Fruit fly (Drosophila melanogaster) whole organism, prepupa: ENCODE measurements around the gene Argp.

Source experiments
- Blimp-1 ChIP-seq: fragments of 200-800 bp; sonication (Bioruptor generic); optimal IDR thresholded peaks from 3 replicates; lab custom pipeline; 2017; ENCODE audit warnings: missing biosample characterization, missing genetic modification characterization, mild to moderate bottlenecking, moderate library complexity, missing genetic modification reagents
- CG10631 ChIP-seq: fragments of 200-800 bp; sonication (Bioruptor generic); optimal IDR thresholded peaks from 2 replicates; lab custom pipeline; 2016; ENCODE audit warnings: missing biosample characterization, missing genetic modification characterization
- CG10669 ChIP-seq: fragments of 200-800 bp; sonication (Bioruptor generic); optimal IDR thresholded peaks from 3 replicates; lab custom pipeline; 2018; ENCODE audit warnings: missing biosample characterization, mild to moderate bottlenecking, missing genetic modification characterization, moderate library complexity
- CG11762 ChIP-seq: fragments of 200-800 bp; sonication (Bioruptor generic); optimal IDR thresholded peaks from 3 replicates; lab custom pipeline; 2016; ENCODE audit warnings: missing biosample characterization, missing genetic modification characterization; ENCODE audit not compliant: insufficient read depth
- CG11902 ChIP-seq: fragments of 200-800 bp; sonication (Bioruptor generic); optimal IDR thresholded peaks from 3 replicates; lab custom pipeline; 2016; ENCODE audit warnings: missing biosample characterization, missing genetic modification characterization
- CG15336 ChIP-seq: fragments of 200-800 bp; sonication (Bioruptor generic); IDR thresholded peaks from 2 replicates; pipeline ENCODE4 v1.3.6; 2022; ENCODE audit warnings: missing biosample characterization, missing genetic modification characterization
- CG1621 ChIP-seq: fragments of 200-800 bp; sonication (Bioruptor generic); optimal IDR thresholded peaks from 3 replicates; lab custom pipeline; 2018; ENCODE audit warnings: missing biosample characterization, mild to moderate bottlenecking, missing genetic modification characterization
- CG16779 ChIP-seq: fragments of 200-800 bp; sonication (Bioruptor generic); optimal IDR thresholded peaks from 3 replicates; lab custom pipeline; 2017; ENCODE audit warnings: missing biosample characterization, mild to moderate bottlenecking, missing genetic modification characterization
- CG3032 ChIP-seq: fragments of 200-800 bp; optimal IDR thresholded peaks from 2 replicates; lab custom pipeline; 2019; ENCODE audit warnings: missing biosample characterization, mild to moderate bottlenecking, missing genetic modification characterization, moderate library complexity
- CG32006 ChIP-seq: fragments of 200-800 bp; sonication (Bioruptor generic); optimal IDR thresholded peaks from 3 replicates; lab custom pipeline; 2017; ENCODE audit warnings: missing biosample characterization, mild to moderate bottlenecking, missing genetic modification characterization
- CG3919 ChIP-seq: fragments of 200-800 bp; sonication (Bioruptor generic); optimal IDR thresholded peaks from 3 replicates; lab custom pipeline; 2016; ENCODE audit warnings: missing biosample characterization, missing genetic modification characterization
- CG4318 ChIP-seq: fragments of 200-800 bp; sonication (Bioruptor generic); optimal IDR thresholded peaks from 3 replicates; lab custom pipeline; 2017; ENCODE audit warnings: missing biosample characterization, mild to moderate bottlenecking, missing genetic modification characterization
- CG6163 ChIP-seq: fragments of 200-800 bp; sonication (Bioruptor generic); IDR thresholded peaks from 3 replicates; pipeline ENCODE4 v1.3.6; 2022; ENCODE audit warnings: missing biosample characterization, missing genetic modification characterization
- CG6808 ChIP-seq: fragments of 200-800 bp; sonication (Bioruptor generic); optimal IDR thresholded peaks from 3 replicates; lab custom pipeline; 2017; ENCODE audit warnings: missing biosample characterization, missing genetic modification characterization, mild to moderate bottlenecking, moderate library complexity, missing genetic modification reagents
- CG7368 ChIP-seq: fragments of 200-800 bp; sonication (Bioruptor generic); optimal IDR thresholded peaks from 3 replicates; lab custom pipeline; 2016; ENCODE audit warnings: missing biosample characterization, missing genetic modification characterization
- CG8319 ChIP-seq: fragments of 200-800 bp; sonication (Bioruptor generic); optimal IDR thresholded peaks from 3 replicates; lab custom pipeline; 2016; ENCODE audit warnings: missing biosample characterization, missing genetic modification characterization
- CG8632 ChIP-seq: fragments of 200-800 bp; sonication (Bioruptor generic); optimal IDR thresholded peaks from 3 replicates; lab custom pipeline; 2016; ENCODE audit warnings: missing biosample characterization, missing genetic modification characterization
- CG9139 ChIP-seq: fragments of 200-800 bp; sonication (Bioruptor generic); optimal IDR thresholded peaks from 3 replicates; lab custom pipeline; 2017; ENCODE audit warnings: missing biosample characterization, mild to moderate bottlenecking, missing genetic modification characterization
- Eip75B ChIP-seq: fragments of 200-800 bp; sonication (Bioruptor generic); optimal IDR thresholded peaks from 3 replicates; lab custom pipeline; 2016; ENCODE audit warnings: missing biosample characterization, missing genetic modification characterization
- Eip78C ChIP-seq: fragments of 200-800 bp; sonication (Bioruptor generic); peaks from one replicate; lab custom pipeline; 2016; ENCODE audit warnings: missing biosample characterization, missing genetic modification characterization
- Ets96B ChIP-seq: fragments of 200-800 bp; optimal IDR thresholded peaks from 2 replicates; lab custom pipeline; 2019; ENCODE audit warnings: missing biosample characterization, mild to moderate bottlenecking, missing genetic modification characterization, moderate library complexity
- Gug ChIP-seq: fragments of 200-800 bp; sonication (Bioruptor generic); IDR thresholded peaks from 2 replicates; pipeline ENCODE4 v1.3.6; 2022; ENCODE audit warnings: missing biosample characterization, missing genetic modification characterization
- Hr39 ChIP-seq: fragments of 200-800 bp; sonication (Bioruptor generic); optimal IDR thresholded peaks from 2 replicates; lab custom pipeline; 2016; ENCODE audit warnings: missing biosample characterization, missing genetic modification characterization
- Hr4 ChIP-seq: fragments of 200-800 bp; sonication (Bioruptor generic); optimal IDR thresholded peaks from 3 replicates; lab custom pipeline; 2016; ENCODE audit warnings: missing biosample characterization, missing genetic modification characterization
- Lpt ChIP-seq: fragments of 200-800 bp; sonication (Bioruptor generic); optimal IDR thresholded peaks from 3 replicates; lab custom pipeline; 2016; ENCODE audit warnings: missing biosample characterization, missing genetic modification characterization
- Met ChIP-seq: fragments of 200-800 bp; sonication (Bioruptor generic); optimal IDR thresholded peaks from 3 replicates; lab custom pipeline; 2016; ENCODE audit warnings: missing biosample characterization, missing genetic modification characterization
- OdsH ChIP-seq: fragments of 200-800 bp; sonication (Bioruptor generic); optimal IDR thresholded peaks from 3 replicates; lab custom pipeline; 2016; ENCODE audit warnings: missing biosample characterization, missing genetic modification characterization
- Sox102F ChIP-seq: fragments of 200-800 bp; sonication (Bioruptor generic); optimal IDR thresholded peaks from 2 replicates; lab custom pipeline; 2016; ENCODE audit warnings: missing biosample characterization, mild to moderate bottlenecking, missing genetic modification characterization
- Sox15 ChIP-seq: fragments of 200-800 bp; sonication (Bioruptor generic); optimal IDR thresholded peaks from 3 replicates; lab custom pipeline; 2016; ENCODE audit warnings: missing biosample characterization, missing genetic modification characterization
- achi ChIP-seq: fragments of 200-800 bp; sonication (Bioruptor generic); optimal IDR thresholded peaks from 3 replicates; lab custom pipeline; 2016; ENCODE audit warnings: missing biosample characterization, missing genetic modification characterization
- cyc ChIP-seq: fragments of 200-800 bp; sonication (Bioruptor generic); optimal IDR thresholded peaks from 3 replicates; lab custom pipeline; 2016; ENCODE audit warnings: missing biosample characterization, missing genetic modification characterization
- dac ChIP-seq: fragments of 200-800 bp; sonication (Bioruptor generic); optimal IDR thresholded peaks from 2 replicates; lab custom pipeline; 2017; ENCODE audit warnings: missing biosample characterization, mild to moderate bottlenecking, missing genetic modification characterization
- dsx ChIP-seq: fragments of 200-800 bp; optimal IDR thresholded peaks from 3 replicates; lab custom pipeline; 2019; ENCODE audit warnings: missing biosample characterization, mild to moderate bottlenecking, missing genetic modification characterization, moderate library complexity; ENCODE audit not compliant: poor library complexity, severe bottlenecking
- fkh ChIP-seq: fragments of 200-800 bp; sonication (Bioruptor generic); optimal IDR thresholded peaks from 3 replicates; lab custom pipeline; 2017; ENCODE audit warnings: missing biosample characterization, mild to moderate bottlenecking, missing genetic modification characterization, moderate library complexity
- net ChIP-seq: fragments of 200-800 bp; sonication (Bioruptor generic); optimal IDR thresholded peaks from 3 replicates; lab custom pipeline; 2016; ENCODE audit warnings: missing biosample characterization, missing genetic modification characterization
- salr ChIP-seq, 2 experiments: fragments of 200-800 bp; sonication (Bioruptor generic); optimal IDR thresholded peaks; 3 replicates each; lab custom pipeline; 2016 to 2018; ENCODE audit warnings: missing biosample characterization in 2 of 2, missing genetic modification characterization in 2 of 2, mild to moderate bottlenecking in 1 of 2
- spab ChIP-seq: fragments of 200-800 bp; sonication (Bioruptor generic); optimal IDR thresholded peaks from 2 replicates; lab custom pipeline; 2017; ENCODE audit warnings: missing biosample characterization, mild to moderate bottlenecking, missing genetic modification characterization, missing genetic modification reagents
- ss ChIP-seq, 2 experiments: fragments of 200-800 bp; sonication (Bioruptor generic); optimal IDR thresholded peaks; 2 replicates in 1 of 2; 3 replicates in 1 of 2; lab custom pipeline; 2017 to 2018; ENCODE audit warnings: mild to moderate bottlenecking in 2 of 2, missing biosample characterization in 2 of 2, missing genetic modification characterization in 2 of 2, moderate library complexity in 1 of 2
- svp ChIP-seq: fragments of 200-800 bp; sonication (Bioruptor generic); peaks from one replicate; lab custom pipeline; 2016; ENCODE audit warnings: missing biosample characterization, missing genetic modification characterization
- topi ChIP-seq: fragments of 200-800 bp; sonication (Bioruptor generic); optimal IDR thresholded peaks from 3 replicates; lab custom pipeline; 2016; ENCODE audit warnings: missing biosample characterization, missing genetic modification characterization
- vri ChIP-seq: fragments of 200-800 bp; sonication (Bioruptor generic); optimal IDR thresholded peaks from 3 replicates; lab custom pipeline; 2016; ENCODE audit warnings: missing biosample characterization, mild to moderate bottlenecking, missing genetic modification characterization

Argp gene

DNA sequence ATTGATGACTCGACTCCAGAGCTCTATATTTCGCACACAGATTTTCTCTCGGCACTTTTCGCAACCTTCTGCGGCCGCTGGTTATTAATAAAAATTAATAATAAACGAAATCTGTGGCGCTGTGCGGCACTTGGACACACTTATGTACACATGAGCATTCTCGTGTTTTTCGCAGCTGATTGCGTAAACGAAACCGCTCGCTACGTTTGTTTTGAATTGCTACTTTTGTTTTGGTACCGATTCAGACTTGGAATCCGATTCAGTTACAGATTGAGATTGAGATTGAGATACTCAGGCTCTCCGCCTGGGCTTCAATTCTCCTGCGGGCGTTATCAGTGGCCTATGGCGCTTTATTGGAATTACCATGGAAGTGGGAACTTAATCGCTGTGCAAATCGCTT, 23.8 kb downstream of the Argp start:
- TF ChIP-seq Eip78C (GFP tag; lab: Kevin White, UChicago) (no peak), cyc (GFP tag; lab: Kevin White, UChicago) (no peak), svp (GFP tag; lab: Kevin White, UChicago) (no peak), CG10631 (GFP tag; lab: Kevin White, UChicago) (no peak), Hr39 (GFP tag; lab: Kevin White, UChicago) (no peak), Lpt (GFP tag; lab: Kevin White, UChicago) (no peak), Hr4 (GFP tag; lab: Kevin White, UChicago) (no peak), CG10669 (no peak), Sox15 (GFP tag; lab: Kevin White, UChicago) (no peak), CG3032 (tag; lab: Kevin White, UChicago) (no peak), CG1621 (tag; lab: Kevin White, UChicago) (no peak), CG15336 (GFP tag; lab: Robert Waterston, UW) (no peak), CG8319 (no peak)

DNA sequence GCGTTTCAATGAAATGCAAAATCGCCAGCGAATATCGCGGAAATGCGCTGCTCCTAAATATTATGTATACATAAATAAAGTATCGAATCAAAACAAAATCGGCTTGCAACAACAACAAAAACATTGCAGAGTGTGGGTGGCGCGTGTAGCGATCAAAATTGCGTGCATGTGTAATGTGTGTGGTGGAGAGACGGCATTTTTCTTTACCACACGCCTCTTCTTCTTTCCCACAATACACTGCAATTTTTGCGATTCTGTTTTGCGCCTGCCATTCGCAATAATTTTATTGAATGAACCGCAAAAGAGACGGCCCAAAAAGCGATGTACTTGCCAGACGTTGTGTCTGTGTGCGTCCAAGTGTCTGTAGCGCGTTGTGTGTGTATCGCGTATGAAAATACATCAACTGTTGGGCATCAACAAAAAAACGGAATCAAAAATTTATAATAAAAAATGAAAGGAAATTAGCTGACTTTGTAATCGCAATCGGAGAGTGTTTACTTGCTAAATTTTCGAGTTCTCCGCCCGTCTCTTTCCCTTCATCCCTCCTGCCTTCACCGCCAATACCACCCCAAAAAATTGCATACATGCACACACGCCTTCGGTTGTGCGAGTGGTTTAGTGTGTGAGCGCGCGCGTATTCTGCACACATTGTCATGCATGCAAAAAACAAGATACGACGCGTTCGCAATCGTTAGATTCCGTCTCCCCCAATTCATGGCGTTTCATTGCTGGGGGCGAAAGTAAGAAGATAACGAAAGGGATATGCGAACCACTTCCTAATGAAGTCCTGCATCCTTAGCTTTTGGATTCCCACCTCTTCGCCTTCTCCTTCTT, 25.0 kb downstream of the Argp start:
- TF ChIP-seq Ets96B (tag; lab: Kevin White, UChicago) = no peak
- peak; percentile 55 for TF ChIP-seq Eip78C (GFP tag; lab: Kevin White, UChicago)
- no peak for TF ChIP-seq CG4318
- no peak for TF ChIP-seq CG9139 (GFP tag; lab: Kevin White, UChicago)
- TF ChIP-seq ss (GFP tag; optimal IDR thresholded peaks at IDR 0.05; lab: Kevin White, UChicago) = peak in 1 of 2 experiments; percentile 26
- TF ChIP-seq Hr4 (GFP tag; lab: Kevin White, UChicago) = peak; percentile 10
- TF ChIP-seq svp (GFP tag; lab: Kevin White, UChicago) = peak; percentile 74
- peak; percentile 43 for TF ChIP-seq vri (GFP tag; lab: Kevin White, UChicago)
- TF ChIP-seq dsx (GFP tag; lab: Kevin White, UChicago) = peak; percentile 37
- TF ChIP-seq Met (GFP tag; lab: Kevin White, UChicago) = peak; percentile 29
- no peak for TF ChIP-seq Sox102F
- TF ChIP-seq CG10631 (GFP tag; lab: Kevin White, UChicago) = peak; percentile 4
- peak; percentile 9 for TF ChIP-seq CG32006 (GFP tag; lab: Kevin White, UChicago)
- peak in 1 of 2 experiments; percentile 4 for TF ChIP-seq salr (GFP tag; optimal IDR thresholded peaks at IDR 0.05; lab: Kevin White, UChicago)
- TF ChIP-seq CG16779 (tag; lab: Kevin White, UChicago) = peak; percentile 22

DNA sequence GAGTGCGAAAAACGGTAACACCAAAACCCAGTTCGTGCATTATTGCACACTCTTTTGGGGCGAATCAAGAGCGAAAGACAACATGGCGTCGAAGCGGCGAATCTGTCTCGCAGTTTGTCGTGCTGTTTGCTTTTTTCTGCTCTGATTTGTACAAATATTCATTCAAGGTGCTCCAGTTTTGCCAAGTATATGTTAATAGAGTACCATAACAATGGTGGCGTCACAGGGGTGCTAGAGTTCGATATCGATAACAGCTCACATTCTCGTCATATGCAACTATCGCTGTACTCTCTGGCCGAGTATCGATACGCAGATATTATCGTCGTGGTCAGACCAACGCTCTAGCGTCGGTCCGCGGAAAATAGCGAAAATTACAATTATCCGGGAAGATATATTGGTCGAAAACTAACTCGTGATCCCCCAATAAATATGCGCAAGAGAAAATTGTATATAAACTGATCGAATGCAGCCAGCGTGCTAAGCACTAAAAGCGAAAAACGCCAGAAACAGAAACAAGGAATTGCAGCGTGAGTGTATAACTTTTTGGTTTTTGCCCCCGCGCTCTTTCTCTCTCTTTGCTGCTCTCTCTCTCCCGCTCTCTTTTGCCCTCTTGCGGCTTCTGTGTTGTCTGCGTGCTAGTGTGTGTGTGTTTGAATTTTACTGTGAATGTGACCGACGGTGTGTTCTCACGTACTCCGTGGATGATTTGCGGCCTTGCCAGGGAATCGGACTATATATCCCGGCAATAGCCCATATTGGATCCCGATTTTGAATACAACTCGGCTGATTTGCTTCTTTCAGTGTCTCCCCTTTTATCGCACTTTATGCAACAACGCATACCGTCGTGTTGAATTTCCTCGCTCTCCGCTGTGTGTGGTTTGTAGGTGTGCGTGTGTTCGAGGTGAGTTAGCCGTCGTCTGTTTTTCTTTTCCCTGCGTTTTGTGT, 25.8 kb downstream of the Argp start, which contains the start of gene flfl:
Gene flfl, plus strand, starts transcription at position 298 of the 945 bp plus-strand sequence.
- no peak for TF ChIP-seq Met (GFP tag; lab: Kevin White, UChicago)
- TF ChIP-seq achi (GFP tag; lab: Kevin White, UChicago) = no peak
- TF ChIP-seq CG10631 (GFP tag; lab: Kevin White, UChicago) = no peak
- TF ChIP-seq salr (GFP tag; optimal IDR thresholded peaks at IDR 0.05; lab: Kevin White, UChicago) = no peak
- no peak for TF ChIP-seq spab (GFP tag; lab: Kevin White, UChicago)
- TF ChIP-seq CG11762 (GFP tag; lab: Kevin White, UChicago) = no peak
- TF ChIP-seq CG10669 = no peak
- peak; percentile 36 for TF ChIP-seq CG6808 (GFP tag; lab: Kevin White, UChicago)
- peak; percentile 9 for TF ChIP-seq topi
- no peak for TF ChIP-seq CG11902 (GFP tag; lab: Kevin White, UChicago)
- no peak for TF ChIP-seq cyc (GFP tag; lab: Kevin White, UChicago)
- peak; percentile 64 for TF ChIP-seq Eip78C (GFP tag; lab: Kevin White, UChicago)
- no peak for TF ChIP-seq dac
- TF ChIP-seq CG6163 (GFP tag; lab: Robert Waterston, UW) = no peak
- TF ChIP-seq Hr4 (GFP tag; lab: Kevin White, UChicago) = no peak
- TF ChIP-seq Eip75B = no peak
- TF ChIP-seq vri (GFP tag; lab: Kevin White, UChicago) = peak; percentile 22
- TF ChIP-seq net = peak; percentile 15
- no peak for TF ChIP-seq dsx (GFP tag; lab: Kevin White, UChicago)
- TF ChIP-seq OdsH (GFP tag; lab: Kevin White, UChicago) = no peak
- peak; percentile 34 for TF ChIP-seq CG16779 (tag; lab: Kevin White, UChicago)
- TF ChIP-seq CG3919 (GFP tag; lab: Kevin White, UChicago) = peak; percentile 29
- no peak for TF ChIP-seq CG7368 (GFP tag; lab: Kevin White, UChicago)
- peak; percentile 47 for TF ChIP-seq CG9139 (GFP tag; lab: Kevin White, UChicago)
- no peak for TF ChIP-seq Gug (GFP tag; lab: Robert Waterston, UW)
- TF ChIP-seq CG8632 (GFP tag; lab: Kevin White, UChicago) = no peak
- TF ChIP-seq CG15336 (GFP tag; lab: Robert Waterston, UW) = no peak
- no peak for TF ChIP-seq fkh
- no peak for TF ChIP-seq Blimp-1
- no peak for TF ChIP-seq CG8319
